Worm (Caenorhabditis elegans) whole organism, early embryonic: ENCODE results near the gene srh-194.
"Not testable (repeated sequence)": the region's sequence is repeated elsewhere in the genome, so short reads cannot be mapped to it uniquely, and the experiment has no call there.

ENCODE experiments used
- aly-1 ChIP-seq: sonication (generic microtip); optimal IDR thresholded peaks from 2 replicates; lab custom pipeline; 2016; ENCODE audit warnings: missing genetic modification characterization, missing compliant biosample characterization
- ama-1 ChIP-seq: fragments of 150-350 bp; optimal IDR thresholded peaks from 2 replicates; lab custom pipeline; 2014
- ceh-36 ChIP-seq: sonication (generic microtip); optimal IDR thresholded peaks from 2 replicates; lab custom pipeline; 2016; ENCODE audit warnings: missing genetic modification characterization, inconsistent platforms, missing compliant biosample characterization
- ets-7 ChIP-seq: sonication (generic microtip); optimal IDR thresholded peaks from 2 replicates; lab custom pipeline; 2016; ENCODE audit warnings: missing genotype, missing genetic modification characterization, missing compliant biosample characterization
- flt-1 ChIP-seq: fragments of 200-800 bp; sonication (Bioruptor generic); IDR thresholded peaks from 2 replicates; pipeline ENCODE4 v1.3.6; 2022; ENCODE audit warnings: missing genetic modification characterization, missing compliant biosample characterization
- hmg-4 ChIP-seq: fragments of 200-800 bp; sonication (Bioruptor generic); optimal IDR thresholded peaks from 2 replicates; lab custom pipeline; 2018; ENCODE audit warnings: mild to moderate bottlenecking, missing genetic modification characterization, missing compliant biosample characterization
- pes-1 ChIP-seq: fragments of 200-800 bp; sonication (Bioruptor generic); IDR thresholded peaks from 2 replicates; pipeline ENCODE4 v1.3.6; 2022; ENCODE audit warnings: missing genetic modification reagents, missing genetic modification characterization, missing compliant biosample characterization
- scrt-1 ChIP-seq: fragments of 200-800 bp; sonication (Bioruptor generic); IDR thresholded peaks from 2 replicates; pipeline ENCODE4 v1.3.6; 2022; ENCODE audit warnings: missing genetic modification characterization, missing compliant biosample characterization
- tra-4 ChIP-seq: sonication (generic microtip); optimal IDR thresholded peaks from 2 replicates; lab custom pipeline; 2017; ENCODE audit warnings: missing genetic modification characterization, missing compliant biosample characterization

DNA sequence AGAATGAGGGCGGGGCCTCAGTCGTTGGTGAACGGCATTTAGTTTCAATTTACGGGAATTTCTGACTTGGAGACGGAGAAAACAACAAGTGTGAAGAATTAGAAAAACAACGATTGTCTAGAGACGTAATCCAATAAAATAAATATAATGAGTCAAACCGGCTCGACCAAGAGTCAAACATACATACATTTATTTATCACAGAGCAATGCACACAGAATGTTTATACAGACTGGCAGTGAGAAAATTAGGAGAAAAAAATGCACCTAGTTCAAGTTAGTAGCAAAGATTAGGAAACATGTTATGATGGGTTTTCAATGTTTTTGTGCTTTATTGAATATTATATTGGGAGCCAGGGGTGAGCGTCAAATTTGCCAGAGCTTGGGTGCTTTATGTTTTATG, 14.6 kb downstream of the srh-194 start, which contains the start of gene srt-20:
- TF ChIP-seq ets-7 (tag; lab: Kevin White, UChicago); ceh-36; pes-1 (GFP tag; lab: Robert Waterston, UW); ama-1 (lab: Kevin White, UChicago); tra-4 (tag; lab: Kevin White, UChicago); scrt-1 (GFP tag; lab: Robert Waterston, UW); flt-1 (GFP tag; lab: Robert Waterston, UW); hmg-4 (GFP tag; lab: Kevin White, UChicago); aly-1 (tag; lab: Kevin White, UChicago): not testable (repeated sequence)
